Worm (Caenorhabditis elegans) whole organism, L4 larva: ENCODE data around the gene unc-116.
A peak's percentile ranks its signal among the peaks of the same experiment; 100 is the strongest.

ENCODE experiments used
- D1046.2 ChIP-seq: fragments of 200-800 bp; sonication (Bioruptor generic); IDR thresholded peaks from 2 replicates; pipeline ENCODE4 v1.3.6; 2022; ENCODE audit warnings: missing genetic modification characterization, missing compliant biosample characterization
- F26F4.8 ChIP-seq: fragments of 200-800 bp; sonication (Bioruptor generic); conservative IDR thresholded peaks from 2 replicates; pipeline ENCODE4 v1.3.6; 2022; ENCODE audit warnings: missing genetic modification characterization, missing compliant biosample characterization
- F37D6.2 ChIP-seq: sonication (generic microtip); optimal IDR thresholded peaks from 2 replicates; lab custom pipeline; 2016; ENCODE audit warnings: mild to moderate bottlenecking, missing genetic modification characterization, missing compliant biosample characterization
- T20F7.1 ChIP-seq: fragments of 200-800 bp; sonication (Bioruptor generic); optimal IDR thresholded peaks from 2 replicates; lab custom pipeline; 2018; ENCODE audit warnings: mild to moderate bottlenecking, missing genetic modification characterization, missing compliant biosample characterization
- T26A8.4 ChIP-seq: fragments of 200-800 bp; sonication (Bioruptor generic); IDR thresholded peaks from 2 replicates; pipeline ENCODE4 v1.3.6; 2022; ENCODE audit warnings: missing genetic modification characterization, missing compliant biosample characterization
- Y105C5A.15 ChIP-seq: fragments of 200-800 bp; sonication (Bioruptor generic); IDR thresholded peaks from 2 replicates; pipeline ENCODE4 v1.3.6; 2022; ENCODE audit warnings: missing genetic modification characterization, missing compliant biosample characterization
- Y48G9A.11 ChIP-seq: fragments of 200-800 bp; sonication (Bioruptor generic); IDR thresholded peaks from 2 replicates; pipeline ENCODE4 v1.3.6; 2022; ENCODE audit warnings: missing genetic modification reagents, missing genetic modification characterization, missing compliant biosample characterization
- Y5F2A.4 ChIP-seq: fragments of 200-800 bp; sonication (Bioruptor generic); optimal IDR thresholded peaks from 2 replicates; lab custom pipeline; 2018; ENCODE audit warnings: mild to moderate bottlenecking, missing genetic modification characterization, missing compliant biosample characterization
- Y75B8A.6 ChIP-seq: fragments of 200-800 bp; sonication (Bioruptor generic); IDR thresholded peaks from 2 replicates; pipeline ENCODE4 v1.3.6; 2022; ENCODE audit warnings: missing genetic modification reagents, missing genetic modification characterization, missing compliant biosample characterization
- aly-2 ChIP-seq: sonication (generic microtip); optimal IDR thresholded peaks from 2 replicates; lab custom pipeline; 2018; ENCODE audit warnings: missing biosample characterization, missing genetic modification characterization
- ama-1 ChIP-seq: fragments of 150-350 bp; optimal IDR thresholded peaks from 2 replicates; lab custom pipeline; 2014; ENCODE audit warnings: inconsistent platforms, mixed read lengths
- attf-4 ChIP-seq: sonication (generic microtip); optimal IDR thresholded peaks from 3 replicates; lab custom pipeline; 2017; ENCODE audit warnings: missing biosample characterization, missing genetic modification characterization
- ceh-20 ChIP-seq: fragments of 200-800 bp; sonication (Bioruptor generic); IDR thresholded peaks from 2 replicates; pipeline ENCODE4 v1.3.6; 2022; ENCODE audit warnings: missing genetic modification reagents, missing genetic modification characterization, missing compliant biosample characterization
- ceh-32 ChIP-seq: sonication (generic microtip); optimal IDR thresholded peaks from 2 replicates; lab custom pipeline; 2016; ENCODE audit warnings: mild to moderate bottlenecking, missing genetic modification characterization, missing compliant biosample characterization; ENCODE audit not compliant: poor library complexity
- ceh-62 ChIP-seq: sonication (generic microtip); optimal IDR thresholded peaks from 2 replicates; lab custom pipeline; 2017; ENCODE audit warnings: missing biosample characterization, missing genetic modification characterization
- ces-1 ChIP-seq: fragments of 150-350 bp; sonication (generic microtip); optimal IDR thresholded peaks from 4 replicates; lab custom pipeline; 2014; ENCODE audit warnings: missing biosample characterization, missing genetic modification reagents, missing genetic modification characterization
- ctbp-1 ChIP-seq: fragments of 200-800 bp; sonication (Bioruptor generic); IDR thresholded peaks from 2 replicates; pipeline ENCODE4 v1.3.6; 2022; ENCODE audit warnings: missing genetic modification reagents, missing genetic modification characterization, missing compliant biosample characterization
- daf-19 ChIP-seq: fragments of 200-800 bp; sonication (Bioruptor generic); conservative IDR thresholded peaks from 2 replicates; pipeline ENCODE4 v1.3.6; 2022; ENCODE audit warnings: missing genetic modification characterization, missing compliant biosample characterization
- daf-8 ChIP-seq: fragments of 200-800 bp; sonication (Bioruptor generic); IDR thresholded peaks from 2 replicates; pipeline ENCODE4 v1.3.6; 2022; ENCODE audit warnings: missing genetic modification characterization, missing compliant biosample characterization
- dmd-8 ChIP-seq: fragments of 200-800 bp; sonication (Bioruptor generic); IDR thresholded peaks from 2 replicates; pipeline ENCODE4 v1.3.6; 2022; ENCODE audit warnings: missing genetic modification characterization, missing compliant biosample characterization
- dpl-1 ChIP-seq: fragments of 150-350 bp; optimal IDR thresholded peaks from 2 replicates; lab custom pipeline; 2014; ENCODE audit warnings: missing biosample characterization, missing genetic modification reagents, missing genetic modification characterization
- duxl-1 ChIP-seq: sonication (generic microtip); optimal IDR thresholded peaks from 2 replicates; lab custom pipeline; 2016; ENCODE audit warnings: mild to moderate bottlenecking, missing genetic modification characterization, moderate library complexity, missing compliant biosample characterization; ENCODE audit not compliant: poor library complexity
- egl-27 ChIP-seq: sonication (generic microtip); optimal IDR thresholded peaks from 3 replicates; lab custom pipeline; 2017; ENCODE audit warnings: missing biosample characterization, missing genetic modification reagents, missing genetic modification characterization
- egl-43 ChIP-seq: fragments of 200-800 bp; sonication (Bioruptor generic); IDR thresholded peaks from 2 replicates; pipeline ENCODE4 v1.3.6; 2022; ENCODE audit warnings: missing genetic modification reagents, missing genetic modification characterization, missing compliant biosample characterization
- fkh-10 ChIP-seq: fragments of 150-350 bp; optimal IDR thresholded peaks from 2 replicates; lab custom pipeline; 2014; ENCODE audit warnings: missing biosample characterization, missing genetic modification reagents, missing genetic modification characterization
- gei-8 ChIP-seq: fragments of 200-800 bp; sonication (Bioruptor generic); optimal IDR thresholded peaks from 2 replicates; lab custom pipeline; 2018; ENCODE audit warnings: mild to moderate bottlenecking, missing genetic modification characterization, missing compliant biosample characterization
- hmg-1.1 ChIP-seq: fragments of 200-800 bp; sonication (Bioruptor generic); IDR thresholded peaks from 2 replicates; pipeline ENCODE4 v1.3.6; 2022; ENCODE audit warnings: missing genetic modification reagents, missing genetic modification characterization, missing compliant biosample characterization
- jun-1 ChIP-seq: fragments of 150-350 bp; optimal IDR thresholded peaks from 2 replicates; lab custom pipeline; 2014; ENCODE audit warnings: missing biosample characterization, missing genetic modification reagents, missing genetic modification characterization
- lim-7 ChIP-seq: fragments of 200-800 bp; sonication (Bioruptor generic); IDR thresholded peaks from 2 replicates; pipeline ENCODE4 v1.3.6; 2022; ENCODE audit warnings: missing genetic modification characterization, missing compliant biosample characterization
- lin-15B ChIP-seq: fragments of 150-350 bp; sonication (generic microtip); optimal IDR thresholded peaks from 3 replicates; lab custom pipeline; 2014; ENCODE audit warnings: missing biosample characterization, missing genetic modification characterization
- lin-39 ChIP-seq: fragments of 150-350 bp; optimal IDR thresholded peaks from 2 replicates; lab custom pipeline; 2014; ENCODE audit warnings: missing biosample characterization, missing genetic modification reagents, missing genetic modification characterization
- lsy-2 ChIP-seq, 2 experiments: fragments of 150-350 bp in 1 of 2; sonication (generic microtip) in 1 of 2; optimal IDR thresholded peaks; 2 replicates each; lab custom pipeline; 2014 to 2017; ENCODE audit warnings: missing biosample characterization in 2 of 2, missing genetic modification characterization in 2 of 2
- mdt-29 ChIP-seq: fragments of 200-800 bp; sonication (Bioruptor generic); IDR thresholded peaks from 2 replicates; pipeline ENCODE4 v1.3.6; 2022; ENCODE audit warnings: missing genetic modification reagents, missing genetic modification characterization, missing compliant biosample characterization
- nhr-11 ChIP-seq: fragments of 150-350 bp; optimal IDR thresholded peaks from 2 replicates; lab custom pipeline; 2014; ENCODE audit warnings: missing biosample characterization, missing genetic modification characterization
- nhr-111 ChIP-seq: fragments of 200-800 bp; sonication (Bioruptor generic); optimal IDR thresholded peaks from 2 replicates; lab custom pipeline; 2018; ENCODE audit warnings: mild to moderate bottlenecking, missing genetic modification characterization, missing compliant biosample characterization
- nhr-237 ChIP-seq: sonication (generic microtip); optimal IDR thresholded peaks from 2 replicates; lab custom pipeline; 2017; ENCODE audit warnings: missing biosample characterization, missing genetic modification characterization
- nhr-28 ChIP-seq: fragments of 150-350 bp; optimal IDR thresholded peaks from 2 replicates; lab custom pipeline; 2014; ENCODE audit warnings: missing biosample characterization, missing genetic modification characterization
- nhr-41 ChIP-seq: fragments of 200-800 bp; sonication (Bioruptor generic); IDR thresholded peaks from 2 replicates; pipeline ENCODE4 v1.3.6; 2022; ENCODE audit warnings: missing genetic modification reagents, missing genetic modification characterization, missing compliant biosample characterization
- nhr-42 ChIP-seq: fragments of 200-800 bp; sonication (Bioruptor generic); IDR thresholded peaks from 2 replicates; pipeline ENCODE4 v1.3.6; 2022; ENCODE audit warnings: missing genetic modification characterization, missing compliant biosample characterization
- nhr-77 ChIP-seq: fragments of 150-350 bp; optimal IDR thresholded peaks from 2 replicates; lab custom pipeline; 2014; ENCODE audit warnings: missing biosample characterization, missing genetic modification characterization
- pha-4 ChIP-seq, 2 experiments: fragments of 150-350 bp in 1 of 2; fragments of 200-800 bp in 1 of 2; sonication (Bioruptor generic) in 1 of 2; IDR thresholded peaks in 1 of 2; optimal IDR thresholded peaks in 1 of 2; 2 replicates each; pipeline versions ENCODE4 v1.3.6 to Lab custom; 2014 to 2022; ENCODE audit warnings: missing genetic modification characterization in 2 of 2, missing genetic modification reagents in 2 of 2, missing biosample characterization in 1 of 2, missing compliant biosample characterization in 1 of 2
- php-3 ChIP-seq: fragments of 200-800 bp; sonication (Bioruptor generic); IDR thresholded peaks from 2 replicates; pipeline ENCODE4 v1.3.6; 2022; ENCODE audit warnings: missing genetic modification reagents, missing genetic modification characterization, missing compliant biosample characterization
- pqm-1 ChIP-seq: sonication (generic microtip); optimal IDR thresholded peaks from 2 replicates; lab custom pipeline; 2017; ENCODE audit warnings: missing biosample characterization, missing genetic modification characterization
- rbr-2 ChIP-seq: sonication (generic microtip); optimal IDR thresholded peaks from 2 replicates; lab custom pipeline; 2016; ENCODE audit warnings: missing genotype, missing genetic modification characterization, missing compliant biosample characterization
- saeg-2 ChIP-seq: fragments of 200-800 bp; sonication (Bioruptor generic); IDR thresholded peaks from 2 replicates; pipeline ENCODE4 v1.3.6; 2022; ENCODE audit warnings: missing genetic modification reagents, missing genetic modification characterization, missing compliant biosample characterization
- sdz-12 ChIP-seq: fragments of 200-800 bp; sonication (Bioruptor generic); optimal IDR thresholded peaks from 2 replicates; lab custom pipeline; 2018; ENCODE audit warnings: mild to moderate bottlenecking, missing genetic modification characterization, missing compliant biosample characterization
- snpc-1.2 ChIP-seq: fragments of 200-800 bp; sonication (Bioruptor generic); IDR thresholded peaks from 2 replicates; pipeline ENCODE4 v1.3.6; 2022; ENCODE audit warnings: missing genetic modification reagents, missing genetic modification characterization, missing compliant biosample characterization
- spr-1 ChIP-seq: sonication (generic microtip); optimal IDR thresholded peaks from 2 replicates; lab custom pipeline; 2016; ENCODE audit warnings: mild to moderate bottlenecking, missing genetic modification characterization, missing compliant biosample characterization
- unc-130 ChIP-seq: sonication (generic microtip); optimal IDR thresholded peaks from 2 replicates; lab custom pipeline; 2016; ENCODE audit warnings: missing genetic modification reagents, missing genetic modification characterization, missing compliant biosample characterization
- unc-62 ChIP-seq, 3 experiments: fragments of 150-350 bp in 1 of 3; sonication (generic microtip); optimal IDR thresholded peaks in 2 of 3; peaks in 1 of 3; 1 replicate in 1 of 3; 2 replicates in 2 of 3; lab custom pipeline; 2014 to 2017; ENCODE audit warnings: missing biosample characterization in 3 of 3, missing genetic modification characterization in 3 of 3, missing genetic modification reagents in 3 of 3, missing genotype in 1 of 3
- zfp-3 ChIP-seq: fragments of 200-800 bp; sonication (Bioruptor generic); conservative IDR thresholded peaks from 2 replicates; pipeline ENCODE4 v1.3.6; 2022; ENCODE audit warnings: missing genetic modification reagents, missing genetic modification characterization, missing compliant biosample characterization
- ztf-7 ChIP-seq: fragments of 150-350 bp; optimal IDR thresholded peaks from 2 replicates; lab custom pipeline; 2014; ENCODE audit warnings: missing biosample characterization, missing genetic modification characterization

The unc-116 gene

DNA sequence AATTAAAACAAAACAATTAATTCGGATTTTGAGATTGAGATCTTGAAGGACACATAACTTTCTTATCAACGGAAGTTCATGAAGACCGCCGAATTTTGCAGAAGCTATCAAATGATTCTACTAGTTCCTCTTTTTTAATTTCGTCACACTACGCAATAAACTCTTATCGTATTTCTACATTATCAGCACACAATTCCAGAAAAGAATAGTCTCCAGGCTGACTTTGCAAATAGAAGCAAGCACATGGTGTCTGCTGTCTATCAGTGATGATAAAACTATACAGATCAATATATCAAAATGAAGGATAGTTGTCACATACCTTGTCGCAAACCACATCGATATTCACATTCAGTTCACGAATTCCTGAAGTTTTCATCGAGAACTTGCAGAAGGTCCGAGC, 45.5 kb upstream of the unc-116 start (continued):
- TF ChIP-seq ceh-32 (tag; lab: Kevin White, UChicago) (no peak), Y75B8A.6 (GFP tag; lab: Robert Waterston, UW) (no peak), F37D6.2 (tag; lab: Kevin White, UChicago) (no peak), dpl-1 (GFP tag; lab: Kevin White, UChicago) (no peak), daf-8 (GFP tag; lab: Robert Waterston, UW) (no peak), dmd-8 (GFP tag; lab: Robert Waterston, UW) (no peak), sdz-12 (GFP tag; lab: Kevin White, UChicago) (no peak), unc-130 (GFP tag; lab: Kevin White, UChicago) (no peak), php-3 (GFP tag; lab: Robert Waterston, UW) (peak; percentile 87), egl-27 (no peak), ztf-7 (tag; lab: Kevin White, UChicago) (peak; percentile 82), ceh-20 (GFP tag; lab: Robert Waterston, UW) (no peak), duxl-1 (tag; lab: Kevin White, UChicago) (no peak), Y48G9A.11 (GFP tag; lab: Robert Waterston, UW) (no peak), saeg-2 (GFP tag; lab: Robert Waterston, UW) (no peak), D1046.2 (no peak), hmg-1.1 (GFP tag; lab: Robert Waterston, UW) (no peak), nhr-111 (no peak), ceh-62 (tag; lab: Kevin White, UChicago) (no peak), ama-1 (no peak), pha-4 (GFP tag; IDR thresholded peaks at IDR 0.05; lab: Robert Waterston, UW) (no peak), pha-4 (tag; optimal IDR thresholded peaks at IDR 0.05; lab: Kevin White, UChicago) (no peak), egl-43 (GFP tag; lab: Robert Waterston, UW) (no peak), snpc-1.2 (GFP tag; lab: Robert Waterston, UW) (no peak), gei-8 (GFP tag; lab: Kevin White, UChicago) (peak; percentile 44), fkh-10 (GFP tag; lab: Kevin White, UChicago) (no peak), nhr-77 (tag; lab: Kevin White, UChicago) (peak; percentile 39), aly-2 (tag; lab: Kevin White, UChicago) (no peak), jun-1 (tag; lab: Kevin White, UChicago) (no peak), mdt-29 (GFP tag; lab: Robert Waterston, UW) (no peak), Y5F2A.4 (GFP tag; lab: Kevin White, UChicago) (no peak), nhr-41 (GFP tag; lab: Robert Waterston, UW) (no peak), nhr-11 (no peak), T26A8.4 (GFP tag; lab: Robert Waterston, UW) (no peak), attf-4 (no peak), lin-15B (tag; lab: Kevin White, UChicago) (no peak), ces-1 (no peak), nhr-237 (no peak), F26F4.8 (GFP tag; lab: Robert Waterston, UW) (no peak), nhr-42 (GFP tag; lab: Robert Waterston, UW) (no peak), Y105C5A.15 (GFP tag; lab: Robert Waterston, UW) (no peak), lim-7 (GFP tag; lab: Robert Waterston, UW) (no peak), lsy-2 (tag; optimal IDR thresholded peaks at IDR 0.05; lab: Kevin White, UChicago) (peak in 1 of 2 experiments; percentile 8), T20F7.1 (GFP tag; lab: Kevin White, UChicago) (no peak), nhr-28 (peak; percentile 73), rbr-2 (tag; lab: Kevin White, UChicago) (no peak), ctbp-1 (GFP tag; lab: Robert Waterston, UW) (no peak), zfp-3 (no peak), pqm-1 (tag; lab: Kevin White, UChicago) (peak; percentile 100), daf-19 (GFP tag; lab: Robert Waterston, UW) (no peak), spr-1 (tag; lab: Kevin White, UChicago) (no peak), unc-62 (GFP tag; optimal IDR thresholded peaks at IDR 0.05 in 1 of 2; lab: Kevin White, UChicago) (no peak), unc-62 (tag; optimal IDR thresholded peaks at IDR 0.05; lab: Kevin White, UChicago) (no peak), lin-39 (tag; lab: Kevin White, UChicago) (no peak)
